Worm (Caenorhabditis elegans): ENCODE data around the gene cct-6.

cct-6 gene

ce11 chrIII:5815932-5816331 is 39.6 kb downstream of the cct-6 start, which contains the start of gene sma-4:
Gene sma-4, plus strand, starts transcription at chrIII:5816232.
- TF ChIP-seq aly-2 (tag; optimal IDR thresholded peaks at IDR 0.05): no peak
- TF ChIP-seq php-3 (GFP tag; IDR thresholded peaks at IDR 0.05): no peak
- TF ChIP-seq unc-130 (GFP tag; optimal IDR thresholded peaks at IDR 0.05): no peak
- TF ChIP-seq lim-7 (GFP tag; IDR thresholded peaks at IDR 0.05): no peak
- no peak for TF ChIP-seq tag-97 (GFP tag; IDR thresholded peaks at IDR 0.05)

- no peak for TF ChIP-seq zip-2 (tag; optimal IDR thresholded peaks at IDR 0.05)
- peak; percentile 45 for TF ChIP-seq nhr-28 (tag; optimal IDR thresholded peaks at IDR 0.05)
- TF ChIP-seq unc-130 (GFP tag; optimal IDR thresholded peaks at IDR 0.05): no peak
- peak; percentile 56; the same call in 1 of the 2 replicates for TF ChIP-seq ceh-20 (GFP tag; IDR thresholded peaks at IDR 0.05)
- TF ChIP-seq arid-1 (GFP tag; conservative IDR thresholded peaks at IDR 0.05): no peak
- no peak for TF ChIP-seq lir-3 (tag; optimal IDR thresholded peaks at IDR 0.05)
- peak; percentile 43 for TF ChIP-seq mes-2 (tag; optimal IDR thresholded peaks at IDR 0.05; ENCODE audit: poor library complexity, severe bottlenecking)
- no peak for TF ChIP-seq zfp-3 (GFP tag; conservative IDR thresholded peaks at IDR 0.05)
- 0 out of 2 replicates have a peak, but pooled peaks have one; percentile 17 for TF ChIP-seq T26A8.4 (GFP tag; IDR thresholded peaks at IDR 0.05)
- no peak for TF ChIP-seq aly-2 (tag; optimal IDR thresholded peaks at IDR 0.05)
- no peak for TF ChIP-seq lin-1 (GFP tag; IDR thresholded peaks at IDR 0.05)
- peak; percentile 30 for TF ChIP-seq mxl-3 (GFP tag; optimal IDR thresholded peaks at IDR 0.05)
- TF ChIP-seq hlh-11 (tag; optimal IDR thresholded peaks at IDR 0.05): peak; percentile 76
- TF ChIP-seq skn-1 (tag; optimal IDR thresholded peaks at IDR 0.05): no peak
- TF ChIP-seq daf-16 (GFP tag; optimal IDR thresholded peaks at IDR 0.05): no peak
- peak; percentile 18 for TF ChIP-seq daf-16 (tag; optimal IDR thresholded peaks at IDR 0.05)
- no peak for TF ChIP-seq nhr-6 (tag; optimal IDR thresholded peaks at IDR 0.05)
- peak; percentile 21; the same call in 1 of the 2 replicates for TF ChIP-seq dmd-6 (GFP tag; IDR thresholded peaks at IDR 0.05)
These were observed 40.7 kb downstream of the cct-6 start, which contains the start of gene R12B2.7 for ce11 chrIII:5814799-5815198. Gene R12B2.7, plus strand, starts transcription at chrIII:5815045.

ce11 chrIII:5814098-5814497 is 41.4 kb downstream of the cct-6 start:
- peak; percentile 40 for TF ChIP-seq dve-1 (tag; optimal IDR thresholded peaks at IDR 0.05; ENCODE audit: insufficient read depth)
- TF ChIP-seq daf-16 (GFP tag; optimal IDR thresholded peaks at IDR 0.05): no peak
- TF ChIP-seq daf-16 (tag; optimal IDR thresholded peaks at IDR 0.05): peak; percentile 22
- TF ChIP-seq dmd-6 (GFP tag; IDR thresholded peaks at IDR 0.05): peak; percentile 62
- TF ChIP-seq dpl-1 (GFP tag; optimal IDR thresholded peaks at IDR 0.05): no peak
- peak; percentile 27 for TF ChIP-seq hlh-11 (tag; optimal IDR thresholded peaks at IDR 0.05)
- peak; percentile 47 for TF ChIP-seq nhr-28 (tag; optimal IDR thresholded peaks at IDR 0.05)
- TF ChIP-seq pqm-1 (tag; optimal IDR thresholded peaks at IDR 0.05): peak; percentile 57
- no peak for TF ChIP-seq sdz-12 (GFP tag; optimal IDR thresholded peaks at IDR 0.05)
- TF ChIP-seq php-3 (GFP tag; IDR thresholded peaks at IDR 0.05): peak; percentile 26; the same call in 1 of the 2 replicates
- TF ChIP-seq nhr-102 (tag; optimal IDR thresholded peaks at IDR 0.05): no peak
- peak; percentile 53; the same call in 1 of the 2 replicates for TF ChIP-seq lin-1 (GFP tag; IDR thresholded peaks at IDR 0.05)
- no peak for TF ChIP-seq zfp-2 (tag; optimal IDR thresholded peaks at IDR 0.05)

ce11 chrIII:5813501-5813900 is 42.0 kb downstream of the cct-6 start:
- TF ChIP-seq ceh-28 (tag; optimal IDR thresholded peaks at IDR 0.05): no peak
- peak; percentile 95 for TF ChIP-seq ceh-20 (GFP tag; IDR thresholded peaks at IDR 0.05)
- TF ChIP-seq nhr-10 (tag; optimal IDR thresholded peaks at IDR 0.05): no peak
- no peak for TF ChIP-seq dmd-9 (GFP tag; IDR thresholded peaks at IDR 0.05)
- no peak for TF ChIP-seq T20F7.1 (GFP tag; optimal IDR thresholded peaks at IDR 0.05)
- no peak for TF ChIP-seq spr-3 (GFP tag; optimal IDR thresholded peaks at IDR 0.05)
- no peak for TF ChIP-seq ama-1 (optimal IDR thresholded peaks at IDR 0.05)
- no peak for TF ChIP-seq nhr-48 (tag; optimal IDR thresholded peaks at IDR 0.05)
- no peak for TF ChIP-seq snpc-1.2 (GFP tag; IDR thresholded peaks at IDR 0.05)
- no peak for TF ChIP-seq nhr-42 (GFP tag; IDR thresholded peaks at IDR 0.05)
- peak in 1 of 2 experiments; percentile 22 for TF ChIP-seq unc-62 (GFP tag; optimal IDR thresholded peaks at IDR 0.05 in 1 of 2)
- no peak for TF ChIP-seq unc-62 (tag; optimal IDR thresholded peaks at IDR 0.05)
- TF ChIP-seq madf-9 (GFP tag; conservative IDR thresholded peaks at IDR 0.05): no peak
- TF ChIP-seq T26A8.4 (GFP tag; IDR thresholded peaks at IDR 0.05): no peak
- TF ChIP-seq aly-2 (tag; optimal IDR thresholded peaks at IDR 0.05): no peak
- no peak for TF ChIP-seq daf-19 (GFP tag; conservative IDR thresholded peaks at IDR 0.05)
- TF ChIP-seq Y105C5A.15 (GFP tag; IDR thresholded peaks at IDR 0.05): no peak
- no peak for TF ChIP-seq ctbp-1 (GFP tag; IDR thresholded peaks at IDR 0.05)
- peak; percentile 61 for TF ChIP-seq hlh-11 (tag; optimal IDR thresholded peaks at IDR 0.05)
- TF ChIP-seq mdl-1 (tag; optimal IDR thresholded peaks at IDR 0.05): no peak
- TF ChIP-seq ceh-44 (GFP tag; IDR thresholded peaks at IDR 0.05): no peak
- TF ChIP-seq nhr-41 (GFP tag; IDR thresholded peaks at IDR 0.05): no peak
- no peak for TF ChIP-seq ceh-32 (tag; optimal IDR thresholded peaks at IDR 0.05; ENCODE audit: poor library complexity)

Data from whole organism, L4 larva.